Worm (Caenorhabditis elegans) whole organism, early embryonic: Measurements from ENCODE around the gene ncx-7.

Experiments
- F13C5.2 ChIP-seq: sonication (generic microtip); optimal IDR thresholded peaks from 2 replicates; lab custom pipeline; 2017; ENCODE audit warnings: mild to moderate bottlenecking, missing genetic modification characterization, inconsistent platforms, missing compliant biosample characterization
- ama-1 ChIP-seq: fragments of 150-350 bp; optimal IDR thresholded peaks from 2 replicates; lab custom pipeline; 2014

- TF ChIP-seq ama-1 (lab: Kevin White, UChicago) (no peak), F13C5.2 (no peak)
These were observed 38.8 kb upstream of the ncx-7 start, which contains the start of gene rmd-1 for ce11 chrIII:9758848-9759247.
